Worm (Caenorhabditis elegans) whole organism, early embryonic: ENCODE measurements around the gene hpo-34.

Experiments
- F13C5.2 ChIP-seq: sonication (generic microtip); optimal IDR thresholded peaks from 2 replicates; lab custom pipeline; 2017; ENCODE audit warnings: mild to moderate bottlenecking, missing genetic modification characterization, inconsistent platforms, missing compliant biosample characterization
- aly-1 ChIP-seq: sonication (generic microtip); optimal IDR thresholded peaks from 2 replicates; lab custom pipeline; 2016; ENCODE audit warnings: missing genetic modification characterization, missing compliant biosample characterization
- ama-1 ChIP-seq: fragments of 150-350 bp; optimal IDR thresholded peaks from 2 replicates; lab custom pipeline; 2014
- ceh-13 ChIP-seq: fragments of 200-800 bp; sonication (Bioruptor generic); optimal IDR thresholded peaks from 2 replicates; lab custom pipeline; 2018; ENCODE audit warnings: mild to moderate bottlenecking, missing genetic modification characterization, missing compliant biosample characterization
- ceh-36 ChIP-seq: sonication (generic microtip); optimal IDR thresholded peaks from 2 replicates; lab custom pipeline; 2016; ENCODE audit warnings: missing genetic modification characterization, inconsistent platforms, missing compliant biosample characterization
- flt-1 ChIP-seq: fragments of 200-800 bp; sonication (Bioruptor generic); IDR thresholded peaks from 2 replicates; pipeline ENCODE4 v1.3.6; 2022; ENCODE audit warnings: missing genetic modification characterization, missing compliant biosample characterization
- hmg-4 ChIP-seq: fragments of 200-800 bp; sonication (Bioruptor generic); optimal IDR thresholded peaks from 2 replicates; lab custom pipeline; 2018; ENCODE audit warnings: mild to moderate bottlenecking, missing genetic modification characterization, missing compliant biosample characterization
- hnd-1 ChIP-seq: sonication (generic microtip); optimal IDR thresholded peaks from 2 replicates; lab custom pipeline; 2016; ENCODE audit warnings: missing genetic modification characterization, missing compliant biosample characterization
- pes-1 ChIP-seq: fragments of 200-800 bp; sonication (Bioruptor generic); IDR thresholded peaks from 2 replicates; pipeline ENCODE4 v1.3.6; 2022; ENCODE audit warnings: missing genetic modification reagents, missing genetic modification characterization, missing compliant biosample characterization
- sea-1 ChIP-seq: fragments of 200-800 bp; sonication (Bioruptor generic); conservative IDR thresholded peaks from 2 replicates; pipeline ENCODE4 v1.3.6; 2022; ENCODE audit warnings: missing genetic modification characterization, missing compliant biosample characterization
- tbx-11 ChIP-seq: fragments of 200-800 bp; sonication (Bioruptor generic); IDR thresholded peaks from 2 replicates; pipeline ENCODE4 v1.3.6; 2022; ENCODE audit warnings: missing genetic modification characterization, missing compliant biosample characterization
- tbx-37 ChIP-seq: fragments of 200-800 bp; sonication (Bioruptor generic); conservative IDR thresholded peaks from 2 replicates; pipeline ENCODE4 v1.3.6; 2022; ENCODE audit warnings: missing genetic modification reagents, missing genetic modification characterization, missing compliant biosample characterization

ce11 chrX:11463005-11463404, 55.9 kb downstream of the hpo-34 start:
- TF ChIP-seq ama-1 (lab: Kevin White, UChicago): no peak
- TF ChIP-seq F13C5.2 (tag; lab: Kevin White, UChicago): no peak
- TF ChIP-seq tbx-37 (GFP tag; lab: Robert Waterston, UW): no peak
- no peak for TF ChIP-seq tbx-11
- no peak for TF ChIP-seq pes-1
- TF ChIP-seq hmg-4: no peak
- TF ChIP-seq hnd-1: no peak
- no peak for TF ChIP-seq sea-1 (GFP tag; lab: Robert Waterston, UW)
- no peak for TF ChIP-seq ceh-13 (GFP tag; lab: Kevin White, UChicago)
- TF ChIP-seq flt-1 (GFP tag; lab: Robert Waterston, UW): no peak
- no peak for TF ChIP-seq ceh-36 (tag; lab: Kevin White, UChicago)
- TF ChIP-seq aly-1 (tag; lab: Kevin White, UChicago): no peak
